Worm (Caenorhabditis elegans) whole organism, young adult: ENCODE measurements around the gene C34E11.2.
A peak's percentile ranks its signal among the peaks of the same experiment; 100 is the strongest.

Source experiments
- B0035.1 ChIP-seq: sonication (generic microtip); optimal IDR thresholded peaks from 2 replicates; lab custom pipeline; 2016; ENCODE audit warnings: missing genetic modification characterization, mild to moderate bottlenecking, missing compliant biosample characterization, missing genotype, missing genetic modification reagents
- C17E4.6 ChIP-seq: fragments of 200-800 bp; sonication (Bioruptor generic); IDR thresholded peaks from 2 replicates; pipeline ENCODE4 v1.3.6; 2022; ENCODE audit warnings: missing genetic modification reagents, missing genetic modification characterization, missing compliant biosample characterization
- F10E7.11 ChIP-seq: sonication (generic microtip); optimal IDR thresholded peaks from 2 replicates; lab custom pipeline; 2017; ENCODE audit warnings: mild to moderate bottlenecking, missing genetic modification characterization, moderate library complexity, missing compliant biosample characterization
- F23B12.7 ChIP-seq: sonication (generic microtip); optimal IDR thresholded peaks from 2 replicates; lab custom pipeline; 2017; ENCODE audit warnings: missing genetic modification characterization, mild to moderate bottlenecking, missing compliant biosample characterization, antibody characterized with exemption, moderate library complexity; ENCODE audit not compliant: insufficient read depth
- F33H1.4 ChIP-seq: fragments of 200-800 bp; sonication (Bioruptor generic); IDR thresholded peaks from 2 replicates; pipeline ENCODE4 v1.3.6; 2022; ENCODE audit warnings: missing genetic modification reagents, missing genetic modification characterization, missing compliant biosample characterization
- F37B4.10 ChIP-seq: fragments of 200-800 bp; sonication (Bioruptor generic); IDR thresholded peaks from 2 replicates; pipeline ENCODE4 v1.3.6; 2022; ENCODE audit warnings: missing genetic modification characterization, missing compliant biosample characterization
- F52B5.7 ChIP-seq: sonication (generic microtip); optimal IDR thresholded peaks from 2 replicates; lab custom pipeline; 2016; ENCODE audit warnings: mild to moderate bottlenecking, missing genetic modification characterization, missing compliant biosample characterization
- F57A8.1 ChIP-seq: fragments of 200-800 bp; sonication (Bioruptor generic); optimal IDR thresholded peaks from 2 replicates; lab custom pipeline; 2018; ENCODE audit warnings: mild to moderate bottlenecking, missing genetic modification characterization, moderate library complexity, missing compliant biosample characterization
- F57C9.4 ChIP-seq: sonication (generic microtip); optimal IDR thresholded peaks from 2 replicates; lab custom pipeline; 2017; ENCODE audit warnings: mild to moderate bottlenecking, missing genetic modification characterization, missing compliant biosample characterization
- T07F8.4 ChIP-seq: sonication (generic microtip); optimal IDR thresholded peaks from 2 replicates; lab custom pipeline; 2016; ENCODE audit warnings: mild to moderate bottlenecking, missing genetic modification characterization, moderate library complexity, missing compliant biosample characterization
- T26A5.8 ChIP-seq: sonication (generic microtip); optimal IDR thresholded peaks from 2 replicates; lab custom pipeline; 2016; ENCODE audit warnings: missing genetic modification characterization, missing compliant biosample characterization
- Y95B8A.8 ChIP-seq: fragments of 200-800 bp; sonication (Bioruptor generic); IDR thresholded peaks from 2 replicates; pipeline ENCODE4 v1.3.6; 2022; ENCODE audit warnings: missing genetic modification reagents, missing genetic modification characterization, missing compliant biosample characterization
- aptf-2 ChIP-seq: fragments of 200-800 bp; sonication (Bioruptor generic); conservative IDR thresholded peaks from 2 replicates; pipeline ENCODE4 v1.3.6; 2022; ENCODE audit warnings: missing genetic modification reagents, missing genetic modification characterization, missing compliant biosample characterization
- aptf-3 ChIP-seq: fragments of 200-800 bp; sonication (Bioruptor generic); IDR thresholded peaks from 2 replicates; pipeline ENCODE4 v1.3.6; 2022; ENCODE audit warnings: missing genetic modification characterization, missing compliant biosample characterization
- atf-7 ChIP-seq: sonication (generic microtip); optimal IDR thresholded peaks from 2 replicates; lab custom pipeline; 2017; ENCODE audit warnings: mild to moderate bottlenecking, missing genetic modification characterization, missing compliant biosample characterization
- bed-2 ChIP-seq: fragments of 200-800 bp; sonication (Bioruptor generic); IDR thresholded peaks from 2 replicates; pipeline ENCODE4 v1.3.6; 2022; ENCODE audit warnings: missing genetic modification reagents, missing genetic modification characterization, missing compliant biosample characterization
- cebp-2 ChIP-seq: fragments of 200-800 bp; sonication (Bioruptor generic); IDR thresholded peaks from 2 replicates; pipeline ENCODE4 v1.3.6; 2022; ENCODE audit warnings: missing genetic modification characterization, missing compliant biosample characterization
- ceh-27 ChIP-seq: fragments of 200-800 bp; sonication (Bioruptor generic); optimal IDR thresholded peaks from 2 replicates; lab custom pipeline; 2018; ENCODE audit warnings: mild to moderate bottlenecking, missing genetic modification characterization, moderate library complexity, missing compliant biosample characterization
- dpl-1 ChIP-seq: fragments of 150-350 bp; optimal IDR thresholded peaks from 2 replicates; lab custom pipeline; 2014; ENCODE audit warnings: missing biosample characterization, missing genetic modification reagents, missing genetic modification characterization
- hlh-26 ChIP-seq: fragments of 200-800 bp; sonication (Bioruptor generic); conservative IDR thresholded peaks from 2 replicates; pipeline ENCODE4 v1.3.6; 2022; ENCODE audit warnings: missing genetic modification reagents, missing genetic modification characterization, missing compliant biosample characterization
- hrde-1 ChIP-seq: sonication (generic microtip); optimal IDR thresholded peaks from 2 replicates; lab custom pipeline; 2016; ENCODE audit warnings: missing genetic modification characterization, mild to moderate bottlenecking, missing compliant biosample characterization, moderate library complexity, missing genotype, missing genetic modification reagents, borderline replicate concordance
- let-526 ChIP-seq: fragments of 200-800 bp; sonication (Bioruptor generic); IDR thresholded peaks from 2 replicates; pipeline ENCODE4 v1.3.6; 2022; ENCODE audit warnings: missing genetic modification reagents, missing genetic modification characterization, missing compliant biosample characterization
- let-607 ChIP-seq, 2 experiments: fragments of 200-800 bp in 1 of 2; sonication (Bioruptor generic) in 1 of 2; sonication (generic microtip) in 1 of 2; optimal IDR thresholded peaks; 2 replicates each; lab custom pipeline; 2016 to 2018; ENCODE audit warnings: mild to moderate bottlenecking in 2 of 2, missing compliant biosample characterization in 2 of 2, missing genetic modification characterization in 2 of 2, moderate library complexity in 2 of 2, missing genotype in 1 of 2
- lin-54 ChIP-seq: fragments of 200-800 bp; sonication (Bioruptor generic); optimal IDR thresholded peaks from 2 replicates; lab custom pipeline; 2018; ENCODE audit warnings: mild to moderate bottlenecking, missing genetic modification characterization, missing compliant biosample characterization
- lsl-1 ChIP-seq: fragments of 200-800 bp; sonication (Bioruptor generic); optimal IDR thresholded peaks from 2 replicates; lab custom pipeline; 2018; ENCODE audit warnings: mild to moderate bottlenecking, missing genetic modification characterization, moderate library complexity, missing compliant biosample characterization
- mcd-1 ChIP-seq: fragments of 200-800 bp; sonication (Bioruptor generic); IDR thresholded peaks from 2 replicates; pipeline ENCODE4 v1.3.6; 2022; ENCODE audit warnings: missing genetic modification reagents, missing genetic modification characterization, missing compliant biosample characterization
- mes-4 ChIP-seq: sonication (generic microtip); optimal IDR thresholded peaks from 2 replicates; lab custom pipeline; 2016; ENCODE audit warnings: missing genotype, missing genetic modification characterization, missing compliant biosample characterization
- nhr-179 ChIP-seq: sonication (generic microtip); optimal IDR thresholded peaks from 2 replicates; lab custom pipeline; 2016; ENCODE audit warnings: mild to moderate bottlenecking, missing genetic modification characterization, missing compliant biosample characterization
- nhr-27 ChIP-seq: fragments of 200-800 bp; sonication (Bioruptor generic); optimal IDR thresholded peaks from 2 replicates; lab custom pipeline; 2018; ENCODE audit warnings: mild to moderate bottlenecking, missing genetic modification characterization, moderate library complexity, missing compliant biosample characterization
- nhr-80 ChIP-seq: sonication (generic microtip); optimal IDR thresholded peaks from 2 replicates; lab custom pipeline; 2016; ENCODE audit warnings: missing genetic modification characterization, missing compliant biosample characterization
- sea-2 ChIP-seq: fragments of 200-800 bp; sonication (Bioruptor generic); IDR thresholded peaks from 2 replicates; pipeline ENCODE4 v1.3.6; 2022; ENCODE audit warnings: missing genetic modification characterization, missing compliant biosample characterization
- sptf-2 ChIP-seq: fragments of 200-800 bp; sonication (Bioruptor generic); optimal IDR thresholded peaks from 2 replicates; lab custom pipeline; 2018; ENCODE audit warnings: mild to moderate bottlenecking, missing genetic modification characterization, missing compliant biosample characterization
- tbx-9 ChIP-seq: sonication (generic microtip); optimal IDR thresholded peaks from 2 replicates; lab custom pipeline; 2016; ENCODE audit warnings: borderline replicate concordance, missing genetic modification characterization, inconsistent platforms, missing compliant biosample characterization
- unc-62 ChIP-seq: fragments of 150-350 bp; optimal IDR thresholded peaks from 2 replicates; lab custom pipeline; 2014; ENCODE audit warnings: missing biosample characterization, missing genetic modification reagents, missing genetic modification characterization
- xnd-1 ChIP-seq: sonication (generic microtip); optimal IDR thresholded peaks from 2 replicates; lab custom pipeline; 2016; ENCODE audit warnings: missing genotype, missing genetic modification reagents, missing genetic modification characterization, missing compliant biosample characterization
- zim-3 ChIP-seq: sonication (generic microtip); optimal IDR thresholded peaks from 2 replicates; lab custom pipeline; 2017; ENCODE audit warnings: mild to moderate bottlenecking, missing genetic modification characterization, moderate library complexity, missing compliant biosample characterization
- ztf-18 ChIP-seq: sonication (generic microtip); optimal IDR thresholded peaks from 2 replicates; lab custom pipeline; 2016; ENCODE audit warnings: missing genotype, mild to moderate bottlenecking, missing genetic modification characterization, missing compliant biosample characterization
- ztf-6 ChIP-seq: fragments of 200-800 bp; sonication (Bioruptor generic); IDR thresholded peaks from 2 replicates; pipeline ENCODE4 v1.3.6; 2022; ENCODE audit warnings: missing genetic modification reagents, missing genetic modification characterization, missing compliant biosample characterization

C34E11.2 gene

DNA sequence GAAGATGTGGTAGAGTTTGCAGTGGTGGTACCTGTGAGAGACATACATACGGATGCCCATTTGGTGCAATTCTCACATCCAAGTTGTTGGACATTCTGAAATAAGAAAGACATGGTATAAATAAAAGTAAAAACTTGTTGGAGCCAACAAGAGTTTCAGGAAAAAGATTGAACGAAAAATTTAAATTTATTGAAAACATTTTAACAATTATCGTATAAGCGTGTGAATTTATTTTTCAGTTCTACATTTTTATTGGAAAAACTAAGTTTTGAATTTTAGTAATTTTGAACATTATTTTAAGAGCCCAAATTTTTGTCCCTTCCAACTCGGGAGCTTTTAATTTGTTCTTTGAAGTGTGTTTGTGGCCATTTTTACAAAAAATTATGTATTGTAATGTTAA lies 40.4 kb upstream of the C34E11.2 start, which contains the start of gene F54F7.8:
Gene F54F7.8 (minus strand): TSS at position 101 of the 400 bp plus-strand sequence.
- TF ChIP-seq T07F8.4 (tag; lab: Kevin White, UChicago), result no peak
- TF ChIP-seq lsl-1 (GFP tag; lab: Kevin White, UChicago), result no peak
- TF ChIP-seq ztf-18 (tag; lab: Kevin White, UChicago), result no peak
- TF ChIP-seq xnd-1, result no peak
- TF ChIP-seq, all 124 proteins: peak for 0

DNA sequence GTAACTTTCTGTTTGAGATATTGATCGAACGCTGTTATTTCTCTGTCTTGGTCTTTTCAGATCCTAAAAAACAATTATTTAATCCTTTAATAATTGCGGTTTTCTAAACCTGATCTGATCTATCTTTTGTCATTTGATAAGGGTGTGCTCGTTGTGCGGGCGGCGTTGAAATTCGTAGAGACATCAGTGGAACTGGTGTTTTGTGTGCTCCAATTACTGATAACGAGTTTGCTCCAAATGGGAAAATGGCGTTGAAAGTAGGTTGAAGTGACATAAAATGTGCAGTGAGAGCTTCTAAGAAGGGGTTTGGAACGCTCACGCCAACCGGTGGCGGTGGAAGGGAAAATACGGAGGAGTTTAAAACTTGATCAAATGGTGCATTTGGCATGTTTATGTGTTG lies 39.9 kb upstream of the C34E11.2 start:
- TF ChIP-seq F57C9.4 (no peak), mes-4 (tag; lab: Kevin White, UChicago) (no peak), B0035.1 (no peak), nhr-80 (tag; lab: Kevin White, UChicago) (peak; percentile 58), C17E4.6 (no peak)

DNA sequence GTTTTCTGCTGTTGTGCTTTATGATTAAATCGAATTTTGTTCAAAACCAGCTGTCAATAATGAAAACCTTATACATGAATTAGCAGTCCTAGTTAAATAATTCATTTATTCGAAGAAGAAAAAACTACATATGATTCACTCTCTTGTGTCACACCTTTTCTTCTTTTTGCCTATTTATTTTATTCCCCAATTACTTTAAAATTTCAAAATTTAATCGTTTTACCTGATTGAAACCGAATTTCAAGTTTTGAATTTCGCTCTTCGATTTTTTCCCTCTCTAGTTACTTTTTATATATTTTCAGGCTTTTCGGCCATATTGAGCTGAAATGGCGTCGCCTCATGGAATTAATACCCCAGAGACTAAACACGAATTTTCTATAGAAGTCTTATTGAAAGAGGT lies 37.9 kb upstream of the C34E11.2 start, which contains the start of gene xtr-1:
Gene xtr-1 (plus strand): TSS at position 301 of the 400 bp plus-strand sequence.
- TF ChIP-seq cebp-2 (GFP tag; lab: Robert Waterston, UW), result no peak
- TF ChIP-seq bed-2 (GFP tag; lab: Robert Waterston, UW), result no peak
- TF ChIP-seq tbx-9 (tag; lab: Kevin White, UChicago), result no peak
- TF ChIP-seq nhr-27, result no peak
- TF ChIP-seq, all 124 proteins: peak for 0

DNA sequence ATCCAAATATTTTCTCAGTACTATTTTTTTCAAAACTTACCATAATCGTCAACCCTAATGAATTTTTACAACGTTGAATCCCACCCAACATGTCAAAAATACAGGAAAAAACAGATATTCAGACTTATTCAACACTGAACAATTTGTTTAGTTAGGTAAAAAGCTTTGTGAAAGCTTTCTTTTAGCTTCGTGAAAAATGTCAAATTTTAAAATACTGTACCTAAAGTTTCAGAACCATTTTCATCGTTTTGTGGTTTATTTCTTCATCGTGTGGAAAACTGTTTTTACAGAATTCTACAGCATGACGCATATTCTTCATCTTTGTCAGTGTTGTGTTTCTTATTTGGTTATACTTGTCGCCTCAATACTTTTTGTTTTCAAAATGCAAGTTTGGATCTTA lies 36.0 kb upstream of the C34E11.2 start, which contains the start of gene F54F7.14:
Gene F54F7.14 (plus strand): TSS at position 301 of the 400 bp plus-strand sequence.
- TF ChIP-seq bed-2 (GFP tag; lab: Robert Waterston, UW), result no peak
- TF ChIP-seq let-526 (GFP tag; lab: Robert Waterston, UW), result no peak
- TF ChIP-seq nhr-179 (tag; lab: Kevin White, UChicago), result no peak
- no peak for TF ChIP-seq F37B4.10 (GFP tag; lab: Robert Waterston, UW)
- TF ChIP-seq aptf-3 (GFP tag; lab: Robert Waterston, UW), result no peak
- no peak for TF ChIP-seq lin-54 (GFP tag; lab: Kevin White, UChicago)

DNA sequence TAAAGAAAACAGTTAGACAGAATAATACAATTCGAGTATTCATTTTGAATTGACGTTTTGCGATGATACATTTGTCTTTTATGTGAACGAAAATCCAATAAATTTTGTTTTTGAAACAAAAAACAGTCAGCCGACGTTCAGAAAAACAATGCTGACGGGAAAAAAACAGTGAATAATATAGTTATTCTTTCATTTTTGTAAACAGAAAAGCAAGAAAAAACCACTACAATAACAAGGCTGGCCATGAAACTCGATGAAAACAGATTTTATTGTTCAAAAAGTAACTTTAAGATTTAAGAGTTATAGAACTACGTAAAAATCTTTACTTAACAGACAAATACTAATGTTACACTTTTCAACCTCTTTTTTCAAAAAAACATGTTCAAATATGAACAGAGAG lies 35.5 kb upstream of the C34E11.2 start, which contains the start of gene F54F7.3:
Gene F54F7.3 (minus strand): TSS at position 101 of the 400 bp plus-strand sequence.
- no peak for TF ChIP-seq let-607 (tag; optimal IDR thresholded peaks at IDR 0.05; lab: Kevin White, UChicago)
- TF ChIP-seq dpl-1 (GFP tag; lab: Kevin White, UChicago), result no peak
- no peak for TF ChIP-seq F23B12.7
- no peak for TF ChIP-seq T26A5.8
- no peak for TF ChIP-seq ztf-6 (GFP tag; lab: Robert Waterston, UW)

DNA sequence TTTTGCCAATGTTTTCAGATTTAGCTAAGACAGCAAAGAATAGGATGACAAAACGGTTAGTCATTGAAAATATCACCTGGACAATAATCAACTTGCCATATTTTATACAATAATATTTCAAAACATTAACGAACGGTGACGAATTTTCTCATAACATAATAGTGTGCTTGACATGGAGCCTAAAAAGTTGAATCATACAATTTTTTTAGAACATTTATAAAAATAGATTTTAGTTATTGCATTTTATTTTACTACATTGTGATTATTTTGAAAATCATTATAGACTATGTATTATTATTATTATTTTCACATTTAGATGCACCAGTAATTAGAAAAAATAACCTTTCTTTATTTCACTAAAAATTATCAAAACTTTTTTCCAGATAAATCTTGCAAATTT lies 34.1 kb upstream of the C34E11.2 start, which contains the start of gene F54F7.9:
Gene F54F7.9 (minus strand): TSS at position 101 of the 400 bp plus-strand sequence.
- no peak for TF ChIP-seq sptf-2
- TF ChIP-seq dpl-1 (GFP tag; lab: Kevin White, UChicago), result no peak
- no peak for TF ChIP-seq F10E7.11
- no peak for TF ChIP-seq zim-3 (tag; lab: Kevin White, UChicago)

DNA sequence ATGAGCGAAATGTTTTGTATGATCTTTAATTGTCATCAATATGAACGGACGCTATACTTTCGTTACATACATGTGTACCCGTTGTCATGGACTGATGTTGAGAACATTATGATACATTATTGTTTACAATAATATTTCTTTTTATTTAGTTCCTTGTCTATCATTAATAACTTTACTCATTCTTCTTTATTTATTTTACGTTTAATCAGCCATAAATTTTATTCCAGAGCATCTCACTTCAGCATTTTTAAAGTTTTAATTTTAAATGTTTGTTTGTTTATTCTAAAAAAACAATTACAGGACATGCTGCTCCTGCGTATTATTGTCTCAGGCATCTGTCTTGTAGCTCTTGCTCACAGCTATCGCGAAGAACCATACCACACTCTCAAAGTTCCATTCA lies 28.8 kb upstream of the C34E11.2 start, which contains the start of gene F54F7.2:
Gene F54F7.2 (plus strand): TSS at position 301 of the 400 bp plus-strand sequence.
- no peak for TF ChIP-seq Y95B8A.8 (GFP tag; lab: Robert Waterston, UW)
- TF ChIP-seq F57A8.1 (GFP tag; lab: Kevin White, UChicago), result no peak
- TF ChIP-seq mes-4 (tag; lab: Kevin White, UChicago), result no peak
- no peak for TF ChIP-seq T07F8.4 (tag; lab: Kevin White, UChicago)
- TF ChIP-seq atf-7, result no peak
- TF ChIP-seq mcd-1 (GFP tag; lab: Robert Waterston, UW), result no peak
- no peak for TF ChIP-seq unc-62 (GFP tag; lab: Kevin White, UChicago)
- no peak for TF ChIP-seq ceh-27 (GFP tag; lab: Kevin White, UChicago)
- TF ChIP-seq nhr-80 (tag; lab: Kevin White, UChicago), result no peak
- TF ChIP-seq hlh-26 (GFP tag; lab: Robert Waterston, UW), result no peak
- no peak for TF ChIP-seq F57C9.4
- TF ChIP-seq F33H1.4 (GFP tag; lab: Robert Waterston, UW), result no peak
- no peak for TF ChIP-seq hrde-1 (tag; lab: Kevin White, UChicago)
- TF ChIP-seq sea-2, result no peak
- TF ChIP-seq aptf-2 (GFP tag; lab: Robert Waterston, UW), result no peak
- no peak for TF ChIP-seq cebp-2 (GFP tag; lab: Robert Waterston, UW)
- TF ChIP-seq F52B5.7, result no peak
